Worm (Caenorhabditis elegans): ENCODE results near the gene F28G4.4.

Gene F28G4.4

ce11 chrV:16256395-16256794 is 29.3 kb downstream of the F28G4.4 start, which contains the start of gene bgnt-1.3:
bgnt-1.3 (minus strand) TSS chrV:16256495.
- TF ChIP-seq ama-1 (optimal IDR thresholded peaks at IDR 0.05) (no peak), elt-2 (tag; optimal IDR thresholded peaks at IDR 0.05) (no peak), tbx-2 (tag; optimal IDR thresholded peaks at IDR 0.05) (no peak), lsy-12 (tag; optimal IDR thresholded peaks at IDR 0.05) (no peak), daf-12 (tag; optimal IDR thresholded peaks at IDR 0.05) (no peak), snpc-4 (tag; optimal IDR thresholded peaks at IDR 0.05) (no peak), skn-1 (tag; optimal IDR thresholded peaks at IDR 0.05) (no peak), fos-1 (tag; optimal IDR thresholded peaks at IDR 0.05) (no peak), ztf-11 (tag; optimal IDR thresholded peaks at IDR 0.05) (no peak), hmg-11 (tag; optimal IDR thresholded peaks at IDR 0.05) (no peak)

ce11 chrV:16253687-16254086 is 32.0 kb downstream of the F28G4.4 start, which contains the start of gene gcy-20:
gcy-20 (minus strand) TSS chrV:16253787.
- no peak for TF ChIP-seq nhr-12 (tag; optimal IDR thresholded peaks at IDR 0.05)
- TF ChIP-seq hmg-11 (tag; optimal IDR thresholded peaks at IDR 0.05), result no peak
- TF ChIP-seq lin-15B (tag; optimal IDR thresholded peaks at IDR 0.05), result no peak
- TF ChIP-seq lsy-12 (tag; optimal IDR thresholded peaks at IDR 0.05), result no peak
- no peak for TF ChIP-seq elt-3 (tag; optimal IDR thresholded peaks at IDR 0.05)
- TF ChIP-seq pha-4 (tag; optimal IDR thresholded peaks at IDR 0.05), result no peak
- TF ChIP-seq fos-1 (tag; optimal IDR thresholded peaks at IDR 0.05), result no peak
- TF ChIP-seq skn-1 (tag; optimal IDR thresholded peaks at IDR 0.05), result no peak
- TF ChIP-seq daf-12 (tag; optimal IDR thresholded peaks at IDR 0.05), result no peak
- TF ChIP-seq mml-1 (tag; optimal IDR thresholded peaks at IDR 0.05), result no peak
- TF ChIP-seq nhr-67 (tag; optimal IDR thresholded peaks at IDR 0.05), result no peak
- no peak for TF ChIP-seq ztf-11 (tag; optimal IDR thresholded peaks at IDR 0.05)
- TF ChIP-seq unc-39 (tag; optimal IDR thresholded peaks at IDR 0.05), result no peak
- TF ChIP-seq nhr-76 (tag; optimal IDR thresholded peaks at IDR 0.05), result no peak
- TF ChIP-seq ZK546.5 (tag; optimal IDR thresholded peaks at IDR 0.05), result no peak
- TF ChIP-seq tbx-2 (tag; optimal IDR thresholded peaks at IDR 0.05), result no peak
- no peak for TF ChIP-seq ama-1 (optimal IDR thresholded peaks at IDR 0.05)
- TF ChIP-seq nhr-11 (tag; optimal IDR thresholded peaks at IDR 0.05), result no peak

ce11 chrV:16249105-16249504 is 36.6 kb downstream of the F28G4.4 start:
- no peak for TF ChIP-seq lin-15B (tag; optimal IDR thresholded peaks at IDR 0.05)
- no peak for TF ChIP-seq mml-1 (tag; optimal IDR thresholded peaks at IDR 0.05)
- TF ChIP-seq nhr-67 (tag; optimal IDR thresholded peaks at IDR 0.05), result no peak
- TF ChIP-seq hmg-11 (tag; optimal IDR thresholded peaks at IDR 0.05), result no peak
- TF ChIP-seq elt-2 (tag; optimal IDR thresholded peaks at IDR 0.05), result no peak
- no peak for TF ChIP-seq elt-3 (tag; optimal IDR thresholded peaks at IDR 0.05)
- no peak for TF ChIP-seq ceh-16 (tag; optimal IDR thresholded peaks at IDR 0.05)
- no peak for TF ChIP-seq nhr-76 (tag; optimal IDR thresholded peaks at IDR 0.05)
- no peak for TF ChIP-seq nhr-237 (tag; optimal IDR thresholded peaks at IDR 0.05)
- TF ChIP-seq sea-2 (GFP tag; optimal IDR thresholded peaks at IDR 0.05), result no peak
- TF ChIP-seq pha-4 (tag; optimal IDR thresholded peaks at IDR 0.05), result no peak
- no peak for TF ChIP-seq fos-1 (tag; optimal IDR thresholded peaks at IDR 0.05)
- no peak for TF ChIP-seq lin-39 (tag; optimal IDR thresholded peaks at IDR 0.05)
- TF ChIP-seq ceh-9 (tag; optimal IDR thresholded peaks at IDR 0.05), result no peak
- no peak for TF ChIP-seq nhr-43 (tag; optimal IDR thresholded peaks at IDR 0.05; ENCODE audit: poor library complexity, severe bottlenecking)
- TF ChIP-seq skn-1 (tag; optimal IDR thresholded peaks at IDR 0.05), result no peak
- no peak for TF ChIP-seq lsy-12 (tag; optimal IDR thresholded peaks at IDR 0.05)
- no peak for TF ChIP-seq eor-1 (tag; optimal IDR thresholded peaks at IDR 0.05)

ce11 chrV:16246579-16246978 is 39.1 kb downstream of the F28G4.4 start, which contains the start of gene srh-95:
srh-95 (plus strand) TSS chrV:16246879.
- no peak for TF ChIP-seq tbx-2 (tag; optimal IDR thresholded peaks at IDR 0.05)
- no peak for TF ChIP-seq egl-5 (tag; optimal IDR thresholded peaks at IDR 0.05)
- TF ChIP-seq lsy-12 (tag; optimal IDR thresholded peaks at IDR 0.05), result no peak
- no peak for TF ChIP-seq nhr-11 (tag; optimal IDR thresholded peaks at IDR 0.05)
- TF ChIP-seq ceh-9 (tag; optimal IDR thresholded peaks at IDR 0.05), result no peak
- no peak for TF ChIP-seq aly-2 (tag; optimal IDR thresholded peaks at IDR 0.05)
- no peak for TF ChIP-seq nhr-237 (tag; optimal IDR thresholded peaks at IDR 0.05)
- TF ChIP-seq nhr-25 (tag; optimal IDR thresholded peaks at IDR 0.05), result no peak
- no peak for TF ChIP-seq egl-27 (tag; optimal IDR thresholded peaks at IDR 0.05)
- no peak for TF ChIP-seq fos-1 (tag; optimal IDR thresholded peaks at IDR 0.05)

DNA sequence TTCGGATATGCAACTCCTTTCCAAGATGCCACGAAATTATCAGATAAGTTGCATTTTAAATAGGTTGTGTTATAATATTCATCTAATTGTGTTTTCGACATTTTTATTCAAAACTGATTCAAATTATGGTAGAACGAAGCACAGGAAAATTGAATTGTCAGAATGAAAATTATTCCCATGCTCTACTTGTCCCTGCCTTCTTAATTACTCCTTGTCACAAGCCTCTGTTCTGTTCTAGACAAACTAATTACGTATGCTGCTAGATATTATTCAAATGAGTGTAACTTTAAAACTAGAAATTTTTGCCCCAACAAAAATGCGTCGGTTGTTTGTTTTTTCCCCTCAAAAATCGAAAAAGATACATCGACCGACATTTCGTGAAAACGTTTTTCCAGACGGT is 41.6 kb downstream of the F28G4.4 start, which contains the start of gene srh-104:
Gene srh-104 (minus strand): TSS at position 101 of the 400 bp plus-strand sequence.
- TF ChIP-seq lsy-12 (tag; optimal IDR thresholded peaks at IDR 0.05), result no peak
- TF ChIP-seq ceh-28 (tag; optimal IDR thresholded peaks at IDR 0.05), result no peak
- no peak for TF ChIP-seq ceh-16 (tag; optimal IDR thresholded peaks at IDR 0.05)
- TF ChIP-seq unc-39 (tag; optimal IDR thresholded peaks at IDR 0.05), result no peak
- TF ChIP-seq fkh-10 (GFP tag; optimal IDR thresholded peaks at IDR 0.05), result no peak
- TF ChIP-seq skn-1 (tag; optimal IDR thresholded peaks at IDR 0.05), result no peak
- no peak for TF ChIP-seq ztf-4 (tag; optimal IDR thresholded peaks at IDR 0.05)
- no peak for TF ChIP-seq fkh-2 (tag; optimal IDR thresholded peaks at IDR 0.05)
- TF ChIP-seq nhr-67 (tag; optimal IDR thresholded peaks at IDR 0.05), result no peak
- TF ChIP-seq ceh-9 (tag; optimal IDR thresholded peaks at IDR 0.05), result no peak
- TF ChIP-seq aly-2 (tag; optimal IDR thresholded peaks at IDR 0.05), result no peak
- no peak for TF ChIP-seq lin-39 (tag; optimal IDR thresholded peaks at IDR 0.05)
- TF ChIP-seq elt-2 (tag; optimal IDR thresholded peaks at IDR 0.05), result no peak
- no peak for TF ChIP-seq nhr-76 (tag; optimal IDR thresholded peaks at IDR 0.05)
- TF ChIP-seq daf-12 (tag; optimal IDR thresholded peaks at IDR 0.05), result no peak
- TF ChIP-seq eor-1 (tag; optimal IDR thresholded peaks at IDR 0.05), result no peak
- no peak for TF ChIP-seq nhr-12 (tag; optimal IDR thresholded peaks at IDR 0.05)
- TF ChIP-seq tbx-2 (tag; optimal IDR thresholded peaks at IDR 0.05), result no peak
- no peak for TF ChIP-seq ZK546.5 (tag; optimal IDR thresholded peaks at IDR 0.05)
